Worm (Caenorhabditis elegans) whole organism, late embryonic: ENCODE results near the gene ctps-1.

Experiments
- C08G9.2 ChIP-seq: sonication (generic microtip); optimal IDR thresholded peaks from 2 replicates; lab custom pipeline; 2016; ENCODE audit warnings: mild to moderate bottlenecking, missing genetic modification characterization, moderate library complexity, missing compliant biosample characterization
- F13H6.1 ChIP-seq: sonication (generic microtip); optimal IDR thresholded peaks from 2 replicates; lab custom pipeline; 2016; ENCODE audit warnings: missing genetic modification characterization, missing compliant biosample characterization
- K09A11.1 ChIP-seq: sonication (generic microtip); optimal IDR thresholded peaks from 2 replicates; lab custom pipeline; 2017; ENCODE audit warnings: antibody characterized with exemption, mild to moderate bottlenecking, missing genetic modification characterization, missing compliant biosample characterization; ENCODE audit not compliant: insufficient read depth
- ama-1 ChIP-seq: fragments of 150-350 bp; optimal IDR thresholded peaks from 2 replicates; lab custom pipeline; 2014
- ceh-2 ChIP-seq: sonication (generic microtip); optimal IDR thresholded peaks from 2 replicates; lab custom pipeline; 2016; ENCODE audit warnings: missing genotype, missing genetic modification characterization, missing compliant biosample characterization
- ceh-34 ChIP-seq: sonication (generic microtip); optimal IDR thresholded peaks from 2 replicates; lab custom pipeline; 2016; ENCODE audit warnings: mild to moderate bottlenecking, missing genetic modification characterization, missing compliant biosample characterization
- ceh-45 ChIP-seq: fragments of 200-800 bp; sonication (Bioruptor generic); IDR thresholded peaks from 2 replicates; pipeline ENCODE4 v1.3.6; 2022; ENCODE audit warnings: missing genetic modification reagents, missing genetic modification characterization, missing compliant biosample characterization
- ceh-48 ChIP-seq: sonication (generic microtip); optimal IDR thresholded peaks from 2 replicates; lab custom pipeline; 2016; ENCODE audit warnings: missing genetic modification characterization, inconsistent platforms, missing compliant biosample characterization
- ceh-6 ChIP-seq: fragments of 200-800 bp; sonication (Bioruptor generic); optimal IDR thresholded peaks from 2 replicates; lab custom pipeline; 2018; ENCODE audit warnings: mild to moderate bottlenecking, missing genetic modification characterization, missing compliant biosample characterization
- ceh-9 ChIP-seq: sonication (generic microtip); optimal IDR thresholded peaks from 2 replicates; lab custom pipeline; 2016; ENCODE audit warnings: mild to moderate bottlenecking, missing genetic modification characterization, inconsistent platforms, missing compliant biosample characterization
- dmd-4 ChIP-seq: sonication (generic microtip); optimal IDR thresholded peaks from 2 replicates; lab custom pipeline; 2016; ENCODE audit warnings: borderline replicate concordance, missing genetic modification characterization, missing compliant biosample characterization
- dve-1 ChIP-seq: sonication (generic microtip); optimal IDR thresholded peaks from 2 replicates; lab custom pipeline; 2017; ENCODE audit warnings: antibody characterized with exemption, mild to moderate bottlenecking, missing genetic modification characterization, missing compliant biosample characterization
- ets-4 ChIP-seq: sonication (generic microtip); optimal IDR thresholded peaks from 2 replicates; lab custom pipeline; 2016; ENCODE audit warnings: missing genetic modification characterization, missing compliant biosample characterization
- fax-1 ChIP-seq: sonication (generic microtip); optimal IDR thresholded peaks from 2 replicates; lab custom pipeline; 2016; ENCODE audit warnings: missing genotype, missing genetic modification characterization, missing compliant biosample characterization
- fkh-6 ChIP-seq: sonication (generic microtip); optimal IDR thresholded peaks from 2 replicates; lab custom pipeline; 2016; ENCODE audit warnings: missing genetic modification characterization, missing compliant biosample characterization
- hlh-15 ChIP-seq: sonication (generic microtip); optimal IDR thresholded peaks from 2 replicates; lab custom pipeline; 2016; ENCODE audit warnings: missing genetic modification characterization, missing compliant biosample characterization
- hlh-30 ChIP-seq: sonication (generic microtip); optimal IDR thresholded peaks from 2 replicates; lab custom pipeline; 2017; ENCODE audit warnings: antibody characterized with exemption, missing genetic modification characterization, missing compliant biosample characterization; ENCODE audit not compliant: insufficient read depth
- hlh-6 ChIP-seq: sonication (generic microtip); optimal IDR thresholded peaks from 2 replicates; lab custom pipeline; 2016; ENCODE audit warnings: missing genotype, missing genetic modification characterization, missing compliant biosample characterization
- nfya-1 ChIP-seq: sonication (generic microtip); optimal IDR thresholded peaks from 2 replicates; lab custom pipeline; 2017; ENCODE audit warnings: missing genetic modification characterization, mild to moderate bottlenecking, missing compliant biosample characterization, antibody characterized with exemption, moderate library complexity
- nhr-11 ChIP-seq: fragments of 150-350 bp; optimal IDR thresholded peaks from 2 replicates; lab custom pipeline; 2014; ENCODE audit warnings: missing biosample characterization, missing genetic modification characterization
- npax-4 ChIP-seq: sonication (generic microtip); optimal IDR thresholded peaks from 2 replicates; lab custom pipeline; 2016; ENCODE audit warnings: missing genetic modification characterization, missing compliant biosample characterization
- pag-3 ChIP-seq: sonication (generic microtip); optimal IDR thresholded peaks from 2 replicates; lab custom pipeline; 2016; ENCODE audit warnings: missing compliant biosample characterization, missing genetic modification characterization, borderline replicate concordance
- pha-2 ChIP-seq: sonication (generic microtip); optimal IDR thresholded peaks from 2 replicates; lab custom pipeline; 2017; ENCODE audit warnings: mild to moderate bottlenecking, missing genetic modification characterization, missing compliant biosample characterization
- pha-4 ChIP-seq: fragments of 150-350 bp; optimal IDR thresholded peaks from 2 replicates; lab custom pipeline; 2018; ENCODE audit warnings: missing biosample characterization, missing genetic modification reagents, missing genetic modification characterization
- pros-1 ChIP-seq: fragments of 150-350 bp; optimal IDR thresholded peaks from 2 replicates; lab custom pipeline; 2014; ENCODE audit warnings: missing biosample characterization, missing genetic modification reagents, missing genetic modification characterization
- sox-4 ChIP-seq: sonication (generic microtip); optimal IDR thresholded peaks from 2 replicates; lab custom pipeline; 2017; ENCODE audit warnings: mild to moderate bottlenecking, missing genetic modification characterization, inconsistent platforms, missing compliant biosample characterization
- tbx-2 ChIP-seq: sonication (generic microtip); optimal IDR thresholded peaks from 2 replicates; lab custom pipeline; 2016; ENCODE audit warnings: missing genetic modification characterization, missing compliant biosample characterization
- unc-3 ChIP-seq, 2 experiments: fragments of 200-800 bp in 1 of 2; sonication (Bioruptor generic) in 1 of 2; sonication (generic microtip) in 1 of 2; conservative IDR thresholded peaks in 1 of 2; optimal IDR thresholded peaks in 1 of 2; 2 replicates each; pipeline versions ENCODE4 v1.3.6 to Lab custom; 2016 to 2022; ENCODE audit warnings: missing compliant biosample characterization in 2 of 2, missing genetic modification characterization in 2 of 2, missing genetic modification reagents in 1 of 2
- unc-42 ChIP-seq: sonication (generic microtip); optimal IDR thresholded peaks from 2 replicates; lab custom pipeline; 2016; ENCODE audit warnings: missing genotype, missing genetic modification characterization, missing compliant biosample characterization
- unc-55 ChIP-seq: sonication (generic microtip); optimal IDR thresholded peaks from 2 replicates; lab custom pipeline; 2017; ENCODE audit warnings: missing biosample characterization, missing genetic modification reagents, missing genetic modification characterization

Gene ctps-1

DNA sequence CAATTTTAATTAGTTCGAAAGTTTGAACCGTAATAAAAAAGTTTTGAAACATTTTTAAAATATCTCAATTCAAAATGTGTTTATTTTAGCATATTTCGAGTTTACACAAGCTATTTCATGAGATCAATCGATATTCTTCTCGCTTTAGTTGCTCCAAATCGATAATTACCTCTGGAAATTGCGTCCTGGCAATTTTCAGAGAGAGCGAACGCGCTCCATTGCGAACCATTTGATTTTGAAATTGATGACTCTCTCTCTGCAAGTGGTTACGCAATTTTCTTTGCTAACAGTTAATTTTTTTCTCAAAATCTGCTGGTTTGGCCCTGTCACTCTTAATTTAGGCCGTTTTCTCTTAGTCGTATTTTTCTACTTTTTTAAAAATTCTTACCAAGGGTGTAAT, 5.8 kb downstream of the ctps-1 start:
- no peak for TF ChIP-seq npax-4 (tag; lab: Kevin White, UChicago)
- TF ChIP-seq ceh-45 (GFP tag; lab: Robert Waterston, UW) = no peak
- no peak for TF ChIP-seq ceh-34 (tag; lab: Kevin White, UChicago)
- TF ChIP-seq dmd-4 (tag; lab: Kevin White, UChicago) = no peak
- TF ChIP-seq pha-2 (tag; lab: Kevin White, UChicago) = no peak
- TF ChIP-seq nhr-11 (tag; lab: Kevin White, UChicago) = no peak
- TF ChIP-seq hlh-15 (tag; lab: Kevin White, UChicago) = no peak
- TF ChIP-seq hlh-6 (tag; lab: Kevin White, UChicago) = no peak
- TF ChIP-seq ceh-9 (tag; lab: Kevin White, UChicago) = no peak
- no peak for TF ChIP-seq ceh-2 (tag; lab: Kevin White, UChicago)
- no peak for TF ChIP-seq fkh-6
- no peak for TF ChIP-seq pha-4 (tag; lab: Kevin White, UChicago)
- TF ChIP-seq dve-1 = no peak
- TF ChIP-seq, all 69 proteins: peak for 0

DNA sequence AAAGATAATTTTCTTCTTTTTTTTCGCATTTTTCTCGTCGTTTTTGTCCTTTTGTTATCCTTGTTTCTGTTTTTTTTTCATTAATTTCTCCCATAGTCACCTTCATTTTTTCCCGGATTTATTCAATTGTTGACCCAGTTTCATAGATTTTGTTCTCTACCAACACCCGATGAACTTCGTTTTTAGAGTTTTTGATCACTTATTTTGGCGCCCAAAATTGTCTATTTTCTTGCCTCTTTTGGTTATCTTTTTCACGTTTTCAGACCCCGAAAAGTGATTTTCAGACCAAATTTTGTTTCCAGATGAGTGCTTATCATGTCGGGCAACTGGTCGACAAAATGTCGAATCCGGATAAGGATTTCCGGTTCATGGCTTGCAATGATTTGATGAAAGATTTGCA, 7.9 kb downstream of the ctps-1 start, which contains the start of gene cand-1:
Gene cand-1 (plus strand): TSS at position 301 of the 400 bp plus-strand sequence.
- no peak for TF ChIP-seq K09A11.1 (tag; lab: Kevin White, UChicago)
- no peak for TF ChIP-seq F13H6.1 (tag; lab: Kevin White, UChicago)
- no peak for TF ChIP-seq ceh-34 (tag; lab: Kevin White, UChicago)
- TF ChIP-seq sox-4 = no peak
- TF ChIP-seq hlh-30 (tag; lab: Kevin White, UChicago) = no peak
- no peak for TF ChIP-seq ama-1 (lab: Kevin White, UChicago)
- no peak for TF ChIP-seq ceh-6 (GFP tag; lab: Kevin White, UChicago)
- TF ChIP-seq ets-4 (tag; lab: Kevin White, UChicago) = no peak
- no peak for TF ChIP-seq pag-3
- TF ChIP-seq pros-1 = no peak

DNA sequence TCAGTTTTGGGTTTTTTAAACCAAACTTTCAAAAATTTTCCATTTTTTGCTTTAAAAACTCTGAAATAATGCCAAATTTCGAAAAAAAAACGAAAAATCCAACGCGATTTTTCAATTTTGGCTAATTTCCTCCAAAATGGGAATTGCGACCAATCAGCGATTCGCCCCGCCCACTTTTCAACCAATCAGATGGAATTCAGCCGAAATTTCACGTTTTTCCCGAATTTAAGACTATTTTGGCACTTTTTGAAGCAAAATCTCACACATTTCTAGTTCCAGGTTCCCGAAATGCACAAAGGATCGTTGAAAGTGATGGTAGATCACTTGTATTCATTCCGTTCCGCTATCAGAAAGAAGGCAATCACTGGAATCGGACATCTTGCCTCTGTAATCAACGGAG, 10.1 kb downstream of the ctps-1 start:
- TF ChIP-seq nfya-1 (tag; lab: Kevin White, UChicago) (peak; percentile 60), unc-42 (tag; lab: Kevin White, UChicago) (no peak), unc-3 (GFP tag; conservative IDR thresholded peaks at IDR 0.05; lab: Robert Waterston, UW) (no peak), unc-3 (tag; optimal IDR thresholded peaks at IDR 0.05; lab: Kevin White, UChicago) (no peak), ceh-2 (tag; lab: Kevin White, UChicago) (no peak), tbx-2 (tag; lab: Kevin White, UChicago) (no peak)

DNA sequence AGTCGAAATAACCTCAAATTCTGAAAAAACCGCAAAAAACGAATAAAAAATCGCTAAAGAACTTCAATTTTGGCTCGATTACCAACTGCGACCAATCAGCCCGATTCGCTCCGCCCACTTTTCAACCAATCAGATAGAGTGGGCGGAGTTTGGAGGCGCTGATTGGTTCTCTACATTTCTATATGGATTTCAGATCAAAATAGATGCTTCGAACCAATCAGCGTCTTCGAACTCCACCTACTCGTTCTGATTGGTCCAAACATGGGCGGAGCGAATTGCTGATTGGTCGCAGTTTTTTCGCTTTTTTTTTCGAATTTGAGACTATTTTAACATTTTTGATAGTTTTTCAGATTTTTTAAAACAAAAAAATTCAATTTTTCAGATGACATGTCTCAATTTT, 13.5 kb downstream of the ctps-1 start:
- no peak for TF ChIP-seq fax-1 (tag; lab: Kevin White, UChicago)
- no peak for TF ChIP-seq unc-55 (GFP tag; lab: Kevin White, UChicago)
- TF ChIP-seq C08G9.2 (tag; lab: Kevin White, UChicago) = no peak
- peak; percentile 94 for TF ChIP-seq nfya-1 (tag; lab: Kevin White, UChicago)
- TF ChIP-seq dmd-4 (tag; lab: Kevin White, UChicago) = no peak

DNA sequence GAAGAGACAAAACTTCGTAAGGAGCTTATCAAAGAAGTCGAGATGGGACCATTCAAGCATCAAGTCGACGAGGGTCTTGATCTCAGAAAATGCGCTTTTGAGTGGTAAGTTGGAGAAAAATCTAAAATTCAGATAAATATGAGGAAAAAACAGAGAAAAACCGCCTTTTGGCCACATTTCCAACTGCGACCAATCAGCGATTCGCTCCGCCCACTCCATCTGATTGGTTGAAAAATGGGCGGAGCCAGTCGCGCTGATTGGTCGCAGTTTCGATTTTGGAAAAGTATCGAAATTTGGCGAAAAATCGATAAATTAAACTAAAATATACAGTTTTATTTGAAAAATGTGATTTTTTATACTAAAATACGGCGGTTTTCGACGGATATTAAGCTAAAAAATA, 17.2 kb downstream of the ctps-1 start:
- TF ChIP-seq fax-1 (tag; lab: Kevin White, UChicago) (no peak), nfya-1 (tag; lab: Kevin White, UChicago) (peak; percentile 83)
- TF ChIP-seq, all 69 proteins: peak for 1

DNA sequence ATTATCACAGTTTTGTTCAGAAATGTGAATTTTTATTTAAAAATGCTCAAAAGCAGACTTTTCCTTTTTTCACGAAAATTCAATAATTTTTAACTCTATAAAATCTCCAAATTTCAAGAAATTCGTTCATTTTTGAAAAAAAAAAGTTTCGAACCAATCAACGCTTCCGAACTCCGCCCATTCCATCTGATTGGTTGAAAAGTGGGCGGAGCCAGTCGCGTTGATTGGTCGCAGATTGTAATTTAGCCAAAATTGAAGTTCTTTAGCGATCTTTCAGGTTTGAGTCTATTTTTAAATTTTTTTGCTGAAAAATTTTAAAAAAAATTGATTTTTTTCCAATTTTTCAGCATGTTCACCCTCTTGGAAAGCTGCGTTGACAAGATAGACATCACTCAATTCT, 17.7 kb downstream of the ctps-1 start:
- TF ChIP-seq ceh-48 (tag; lab: Kevin White, UChicago) = no peak
- peak; percentile 95 for TF ChIP-seq nfya-1 (tag; lab: Kevin White, UChicago)
- TF ChIP-seq, all 69 proteins: peak for 1
